Fruit fly (Drosophila melanogaster) whole organism, embryonic: Measurements from ENCODE around the gene Irk1.

ENCODE experiments used
- Awh ChIP-seq: fragments of 200-800 bp; sonication (Bioruptor generic); IDR thresholded peaks from 2 replicates; pipeline ENCODE4, ENCODE4 v1.3.6; 2022; ENCODE audit warnings: missing biosample characterization, missing genetic modification characterization
- Blimp-1 ChIP-seq: fragments of 200-800 bp; sonication (Bioruptor generic); optimal IDR thresholded peaks from 3 replicates; lab custom pipeline; 2018; ENCODE audit warnings: missing biosample characterization, missing genetic modification characterization, mild to moderate bottlenecking, moderate library complexity, missing genetic modification reagents
- Bteb2 ChIP-seq: fragments of 200-800 bp; sonication (Bioruptor generic); optimal IDR thresholded peaks from 2 replicates; lab custom pipeline; 2016; ENCODE audit warnings: missing biosample characterization, missing genetic modification characterization
- CG10209 ChIP-seq: fragments of 200-800 bp; sonication (Bioruptor generic); optimal IDR thresholded peaks from 3 replicates; lab custom pipeline; 2017; ENCODE audit warnings: missing biosample characterization, mild to moderate bottlenecking, missing genetic modification characterization, missing genetic modification reagents
- CG1024 ChIP-seq: fragments of 200-800 bp; sonication (Bioruptor generic); IDR thresholded peaks from 2 replicates; pipeline ENCODE4 v1.3.6; 2022; ENCODE audit warnings: missing biosample characterization, missing genetic modification characterization
- CG10267 ChIP-seq: fragments of 200-800 bp; sonication (Bioruptor generic); optimal IDR thresholded peaks from 2 replicates; lab custom pipeline; 2018; ENCODE audit warnings: missing biosample characterization, mild to moderate bottlenecking, missing genetic modification characterization, moderate library complexity
- CG10321 ChIP-seq: fragments of 200-800 bp; sonication (Bioruptor generic); IDR thresholded peaks from 2 replicates; pipeline ENCODE4 v1.3.6; 2022; ENCODE audit warnings: missing biosample characterization, missing genetic modification characterization
- CG10462 ChIP-seq: fragments of 200-800 bp; sonication (Bioruptor generic); optimal IDR thresholded peaks from 2 replicates; lab custom pipeline; 2016; ENCODE audit warnings: missing biosample characterization, missing genetic modification characterization
- CG10654 ChIP-seq: fragments of 200-800 bp; sonication (Bioruptor generic); optimal IDR thresholded peaks from 2 replicates; lab custom pipeline; 2016; ENCODE audit warnings: missing biosample characterization, missing genetic modification characterization
- CG13287 ChIP-seq: fragments of 200-800 bp; sonication (Bioruptor generic); IDR thresholded peaks from 2 replicates; pipeline ENCODE4 v1.3.6; 2022; ENCODE audit warnings: missing biosample characterization, missing genetic modification characterization; ENCODE audit not compliant: partially characterized antibody
- CG13296 ChIP-seq: fragments of 200-800 bp; sonication (Bioruptor generic); optimal IDR thresholded peaks from 3 replicates; lab custom pipeline; 2018; ENCODE audit warnings: missing biosample characterization, mild to moderate bottlenecking, missing genetic modification characterization
- CG15269 ChIP-seq: fragments of 200-800 bp; sonication (Bioruptor generic); optimal IDR thresholded peaks from 2 replicates; lab custom pipeline; 2018; ENCODE audit warnings: missing biosample characterization, mild to moderate bottlenecking, missing genetic modification characterization, moderate library complexity
- CG15479 ChIP-seq: fragments of 200-800 bp; sonication (Bioruptor generic); optimal IDR thresholded peaks from 3 replicates; lab custom pipeline; 2019; ENCODE audit warnings: missing biosample characterization, mild to moderate bottlenecking, missing genetic modification characterization, moderate library complexity
- CG17568 ChIP-seq: fragments of 200-800 bp; sonication (Bioruptor generic); optimal IDR thresholded peaks from 2 replicates; lab custom pipeline; 2018; ENCODE audit warnings: missing biosample characterization, mild to moderate bottlenecking, missing genetic modification characterization, moderate library complexity
- CG17802 ChIP-seq: fragments of 200-800 bp; sonication (Bioruptor generic); optimal IDR thresholded peaks from 2 replicates; lab custom pipeline; 2018; ENCODE audit warnings: missing biosample characterization, mild to moderate bottlenecking, missing genetic modification characterization, moderate library complexity
- CG31441 ChIP-seq: fragments of 200-800 bp; sonication (Bioruptor generic); IDR thresholded peaks from 2 replicates; pipeline ENCODE4 v1.3.6; 2022; ENCODE audit warnings: missing biosample characterization, missing genetic modification characterization
- CG32772 ChIP-seq: fragments of 200-800 bp; sonication (Bioruptor generic); IDR thresholded peaks from 2 replicates; pipeline ENCODE4 v1.3.6; 2022; ENCODE audit warnings: missing biosample characterization, missing genetic modification characterization
- CG4424 ChIP-seq: fragments of 200-800 bp; sonication (Bioruptor generic); optimal IDR thresholded peaks from 3 replicates; lab custom pipeline; 2016; ENCODE audit warnings: missing biosample characterization, missing genetic modification characterization
- CG4820 ChIP-seq: fragments of 200-800 bp; sonication (Bioruptor generic); optimal IDR thresholded peaks from 3 replicates; lab custom pipeline; 2016; ENCODE audit warnings: missing biosample characterization, missing genetic modification characterization
- CG6689 ChIP-seq: fragments of 200-800 bp; sonication (Bioruptor generic); IDR thresholded peaks from 2 replicates; pipeline ENCODE4 v1.3.6; 2022; ENCODE audit warnings: missing biosample characterization, missing genetic modification characterization
- CG7839 ChIP-seq: fragments of 200-800 bp; sonication (Bioruptor generic); optimal IDR thresholded peaks from 3 replicates; lab custom pipeline; 2018; ENCODE audit warnings: missing biosample characterization, mild to moderate bottlenecking, missing genetic modification characterization, moderate library complexity
- CG7963 ChIP-seq: fragments of 200-800 bp; sonication (Bioruptor generic); IDR thresholded peaks from 3 replicates; pipeline ENCODE4 v1.3.6; 2022; ENCODE audit warnings: missing biosample characterization, missing genetic modification characterization; ENCODE audit not compliant: partially characterized antibody
- Dll ChIP-seq: fragments of 200-800 bp; sonication (Bioruptor generic); IDR thresholded peaks from 4 replicates; pipeline ENCODE4 v1.3.6; 2022; ENCODE audit warnings: missing biosample characterization, missing genetic modification characterization; ENCODE audit not compliant: partially characterized antibody
- Elba2 ChIP-seq: fragments of 200-800 bp; sonication (Bioruptor generic); optimal IDR thresholded peaks from 3 replicates; lab custom pipeline; 2016; ENCODE audit warnings: missing biosample characterization, missing genetic modification characterization
- Ets65A ChIP-seq: fragments of 200-800 bp; sonication (Bioruptor generic); peaks from one replicate; lab custom pipeline; 2016; ENCODE audit warnings: missing biosample characterization, missing genetic modification characterization
- HmgD ChIP-seq: fragments of 200-800 bp; sonication (Bioruptor generic); optimal IDR thresholded peaks from 3 replicates; lab custom pipeline; 2016; ENCODE audit warnings: missing biosample characterization, missing genetic modification characterization
- Med ChIP-seq: fragments of 200-800 bp; sonication (Bioruptor generic); peaks from one replicate; lab custom pipeline; 2016; ENCODE audit warnings: missing biosample characterization, missing genetic modification characterization, mild to moderate bottlenecking, inconsistent platforms, moderate library complexity
- Myb ChIP-seq: fragments of 200-800 bp; sonication (Bioruptor generic); optimal IDR thresholded peaks from 2 replicates; lab custom pipeline; 2016; ENCODE audit warnings: missing biosample characterization, missing genetic modification characterization
- Neu2 ChIP-seq: fragments of 200-800 bp; sonication (Bioruptor generic); optimal IDR thresholded peaks from 3 replicates; lab custom pipeline; 2016; ENCODE audit warnings: missing biosample characterization, missing genetic modification characterization, borderline replicate concordance
- Nf-YC ChIP-seq: fragments of 200-800 bp; optimal IDR thresholded peaks from 3 replicates; lab custom pipeline; 2019; ENCODE audit warnings: missing biosample characterization, mild to moderate bottlenecking, missing genetic modification characterization, moderate library complexity
- NfI ChIP-seq: fragments of 200-800 bp; sonication (Bioruptor generic); optimal IDR thresholded peaks from 3 replicates; lab custom pipeline; 2018; ENCODE audit warnings: missing biosample characterization, mild to moderate bottlenecking, missing genetic modification characterization, moderate library complexity
- Optix ChIP-seq: fragments of 200-800 bp; sonication (Bioruptor generic); IDR thresholded peaks from 3 replicates; pipeline ENCODE4 v1.3.6; 2022; ENCODE audit warnings: missing biosample characterization, missing genetic modification characterization
- PHDP ChIP-seq: fragments of 200-800 bp; sonication (Bioruptor generic); optimal IDR thresholded peaks from 3 replicates; lab custom pipeline; 2018; ENCODE audit warnings: missing biosample characterization, mild to moderate bottlenecking, missing genetic modification characterization, moderate library complexity
- Pdp1 ChIP-seq, 2 experiments: fragments of 200-800 bp; sonication (Bioruptor generic); optimal IDR thresholded peaks; 3 replicates each; lab custom pipeline; 2016; ENCODE audit warnings: missing biosample characterization in 2 of 2, missing genetic modification characterization in 2 of 2, mild to moderate bottlenecking in 1 of 2, moderate library complexity in 1 of 2
- Stat92E ChIP-seq, 3 experiments: fragments of >200 bp in 2 of 3; fragments of 200-800 bp in 1 of 3; sonication (Bioruptor generic) in 1 of 3; optimal IDR thresholded peaks; 2 replicates each; lab custom pipeline; 2017 to 2019; ENCODE audit warnings: missing biosample characterization in 3 of 3, missing genetic modification characterization in 3 of 3, mild to moderate bottlenecking in 1 of 3, moderate library complexity in 1 of 3
- Taf1 ChIP-seq: fragments of 200-800 bp; sonication (Bioruptor generic); IDR thresholded peaks from 2 replicates; pipeline ENCODE4 v1.3.6; 2022; ENCODE audit warnings: missing biosample characterization, missing genetic modification characterization
- ato ChIP-seq: fragments of 200-800 bp; sonication (Bioruptor generic); IDR thresholded peaks from 2 replicates; pipeline ENCODE4 v1.3.6; 2022; ENCODE audit warnings: missing biosample characterization, missing genetic modification characterization; ENCODE audit not compliant: partially characterized antibody
- bcd ChIP-seq: fragments of 200-800 bp; sonication (Bioruptor generic); optimal IDR thresholded peaks from 2 replicates; lab custom pipeline; 2017; ENCODE audit warnings: missing biosample characterization, mild to moderate bottlenecking, missing genetic modification characterization
- br ChIP-seq: fragments of >200 bp; optimal IDR thresholded peaks from 2 replicates; lab custom pipeline; 2017
- chn ChIP-seq: fragments of 200-800 bp; sonication (Bioruptor generic); optimal IDR thresholded peaks from 2 replicates; lab custom pipeline; 2016; ENCODE audit warnings: missing biosample characterization, missing genetic modification characterization
- fd96Cb ChIP-seq: fragments of 200-800 bp; sonication (Bioruptor generic); optimal IDR thresholded peaks from 2 replicates; lab custom pipeline; 2018; ENCODE audit warnings: missing biosample characterization, mild to moderate bottlenecking, missing genetic modification characterization, moderate library complexity
- her ChIP-seq: fragments of 200-800 bp; sonication (Bioruptor generic); optimal IDR thresholded peaks from 2 replicates; lab custom pipeline; 2016; ENCODE audit warnings: missing biosample characterization, missing genetic modification characterization
- lilli ChIP-seq: fragments of 200-800 bp; sonication (Bioruptor generic); optimal IDR thresholded peaks from 3 replicates; lab custom pipeline; 2016; ENCODE audit warnings: missing biosample characterization, missing genetic modification characterization
- mam ChIP-seq: fragments of 200-800 bp; sonication (Bioruptor generic); optimal IDR thresholded peaks from 3 replicates; lab custom pipeline; 2016; ENCODE audit warnings: missing biosample characterization, missing genetic modification characterization
- mirr ChIP-seq: fragments of 200-800 bp; sonication (Bioruptor generic); optimal IDR thresholded peaks from 3 replicates; lab custom pipeline; 2018; ENCODE audit warnings: missing biosample characterization, mild to moderate bottlenecking, missing genetic modification characterization
- pita ChIP-seq: fragments of 200-800 bp; sonication (Bioruptor generic); optimal IDR thresholded peaks from 2 replicates; lab custom pipeline; 2017; ENCODE audit warnings: missing biosample characterization, mild to moderate bottlenecking, missing genetic modification characterization
- sens ChIP-seq: fragments of 200-800 bp; sonication (Bioruptor generic); peaks from one replicate; lab custom pipeline; 2016; ENCODE audit warnings: missing biosample characterization, missing genetic modification characterization
- toy ChIP-seq: fragments of 200-800 bp; sonication (Bioruptor generic); IDR thresholded peaks from 2 replicates; pipeline ENCODE4 v1.3.6; 2022; ENCODE audit warnings: missing biosample characterization, missing genetic modification characterization
- trh ChIP-seq: fragments of 200-800 bp; sonication (Bioruptor generic); optimal IDR thresholded peaks from 2 replicates; lab custom pipeline; 2016; ENCODE audit warnings: missing biosample characterization, missing genetic modification characterization
- wdn ChIP-seq: fragments of 200-800 bp; sonication (Bioruptor generic); IDR thresholded peaks from 2 replicates; pipeline ENCODE4 v1.3.6; 2022; ENCODE audit warnings: missing biosample characterization, missing genetic modification characterization
- yki ChIP-seq: fragments of >200 bp; optimal IDR thresholded peaks from 3 replicates; lab custom pipeline; 2018

Irk1 gene

dm6 chr3R:23180980-23181630 is 13.0 kb downstream of the Irk1 start (continued):
- TF ChIP-seq br (lab: Kevin White, UChicago) (no peak), Nf-YC (no peak), Ets65A (GFP tag; lab: Kevin White, UChicago) (no peak), Awh (GFP tag; lab: Robert Waterston, UW) (no peak), CG15269 (tag; lab: Kevin White, UChicago) (no peak), Pdp1 (GFP tag; optimal IDR thresholded peaks at IDR 0.05; lab: Kevin White, UChicago) (peak in 1 of 2 experiments; percentile 18), CG1024 (peak; percentile 42; the same call in 1 of the 2 replicates), lilli (GFP tag; lab: Kevin White, UChicago) (no peak), Stat92E (GFP tag; optimal IDR thresholded peaks at IDR 0.05; lab: Kevin White, UChicago) (no peak), her (GFP tag; lab: Kevin White, UChicago) (no peak), ato (GFP tag; lab: Robert Waterston, UW) (no peak), wdn (no peak), PHDP (tag; lab: Kevin White, UChicago) (no peak), CG10321 (GFP tag; lab: Robert Waterston, UW) (no peak), mirr (GFP tag; lab: Kevin White, UChicago) (peak; percentile 34), sens (GFP tag; lab: Kevin White, UChicago) (peak; percentile 77), Myb (GFP tag; lab: Kevin White, UChicago) (no peak), Elba2 (GFP tag; lab: Kevin White, UChicago) (no peak), CG6689 (GFP tag; lab: Robert Waterston, UW) (no peak), toy (GFP tag; lab: Robert Waterston, UW) (no peak), chn (no peak), Blimp-1 (peak; percentile 72), CG7963 (GFP tag; lab: Robert Waterston, UW) (no peak), CG7839 (no peak), CG15479 (GFP tag; lab: Kevin White, UChicago) (no peak), CG32772 (GFP tag; lab: Robert Waterston, UW) (no peak), Taf1 (no peak), yki (lab: Kevin White, UChicago) (no peak), NfI (GFP tag; lab: Kevin White, UChicago) (no peak), HmgD (no peak), Med (GFP tag; lab: Kevin White, UChicago) (peak; percentile 44), CG10654 (GFP tag; lab: Kevin White, UChicago) (peak; percentile 33), CG4424 (GFP tag; lab: Kevin White, UChicago) (peak; percentile 18), Neu2 (GFP tag; lab: Kevin White, UChicago) (no peak), CG10209 (GFP tag; lab: Kevin White, UChicago) (no peak), pita (GFP tag; lab: Kevin White, UChicago) (no peak), CG31441 (GFP tag; lab: Robert Waterston, UW) (no peak), Optix (GFP tag; lab: Robert Waterston, UW) (no peak), bcd (GFP tag; lab: Kevin White, UChicago) (no peak), CG17568 (no peak), trh (GFP tag; lab: Kevin White, UChicago) (no peak), CG10462 (GFP tag; lab: Kevin White, UChicago) (no peak), CG17802 (tag; lab: Kevin White, UChicago) (no peak), CG13287 (no peak), CG10267 (tag; lab: Kevin White, UChicago) (no peak), mam (GFP tag; lab: Kevin White, UChicago) (no peak), CG13296 (GFP tag; lab: Kevin White, UChicago) (peak; percentile 27), CG4820 (no peak), Dll (no peak), Bteb2 (GFP tag; lab: Kevin White, UChicago) (no peak), fd96Cb (tag; lab: Kevin White, UChicago) (peak; percentile 31)
